Worm (Caenorhabditis elegans) whole organism, L4 larva: ENCODE measurements around the gene K02D10.2.

ENCODE experiments used
- F10B5.3 ChIP-seq: sonication (generic microtip); optimal IDR thresholded peaks from 2 replicates; lab custom pipeline; 2016; ENCODE audit warnings: mild to moderate bottlenecking, missing genetic modification characterization, missing compliant biosample characterization
- T20F7.1 ChIP-seq: fragments of 200-800 bp; sonication (Bioruptor generic); optimal IDR thresholded peaks from 2 replicates; lab custom pipeline; 2018; ENCODE audit warnings: mild to moderate bottlenecking, missing genetic modification characterization, missing compliant biosample characterization
- Y105C5A.15 ChIP-seq: fragments of 200-800 bp; sonication (Bioruptor generic); IDR thresholded peaks from 2 replicates; pipeline ENCODE4 v1.3.6; 2022; ENCODE audit warnings: missing genetic modification characterization, missing compliant biosample characterization
- Y5F2A.4 ChIP-seq: fragments of 200-800 bp; sonication (Bioruptor generic); optimal IDR thresholded peaks from 2 replicates; lab custom pipeline; 2018; ENCODE audit warnings: mild to moderate bottlenecking, missing genetic modification characterization, missing compliant biosample characterization
- ZK546.5 ChIP-seq, 2 experiments: sonication (generic microtip); optimal IDR thresholded peaks; 2 replicates each; lab custom pipeline; 2017; ENCODE audit warnings: missing biosample characterization in 2 of 2, missing genetic modification characterization in 2 of 2
- aly-2 ChIP-seq: sonication (generic microtip); optimal IDR thresholded peaks from 2 replicates; lab custom pipeline; 2018; ENCODE audit warnings: missing biosample characterization, missing genetic modification characterization
- ama-1 ChIP-seq: fragments of 150-350 bp; optimal IDR thresholded peaks from 2 replicates; lab custom pipeline; 2014; ENCODE audit warnings: inconsistent platforms, mixed read lengths
- arid-1 ChIP-seq: fragments of 200-800 bp; sonication (Bioruptor generic); conservative IDR thresholded peaks from 2 replicates; pipeline ENCODE4 v1.3.6; 2022; ENCODE audit warnings: missing genetic modification reagents, missing genetic modification characterization, missing compliant biosample characterization
- ceh-32 ChIP-seq: sonication (generic microtip); optimal IDR thresholded peaks from 2 replicates; lab custom pipeline; 2016; ENCODE audit warnings: mild to moderate bottlenecking, missing genetic modification characterization, missing compliant biosample characterization; ENCODE audit not compliant: poor library complexity
- ceh-62 ChIP-seq: sonication (generic microtip); optimal IDR thresholded peaks from 2 replicates; lab custom pipeline; 2017; ENCODE audit warnings: missing biosample characterization, missing genetic modification characterization
- ces-1 ChIP-seq: fragments of 150-350 bp; sonication (generic microtip); optimal IDR thresholded peaks from 4 replicates; lab custom pipeline; 2014; ENCODE audit warnings: missing biosample characterization, missing genetic modification reagents, missing genetic modification characterization
- ctbp-1 ChIP-seq: fragments of 200-800 bp; sonication (Bioruptor generic); IDR thresholded peaks from 2 replicates; pipeline ENCODE4 v1.3.6; 2022; ENCODE audit warnings: missing genetic modification reagents, missing genetic modification characterization, missing compliant biosample characterization
- daf-12 ChIP-seq: fragments of 150-350 bp; optimal IDR thresholded peaks from 2 replicates; lab custom pipeline; 2014; ENCODE audit warnings: missing biosample characterization, missing genetic modification reagents, missing genetic modification characterization
- daf-16 ChIP-seq, 3 experiments: sonication (generic microtip); optimal IDR thresholded peaks; 2 replicates each; lab custom pipeline; 2016 to 2017; ENCODE audit warnings: missing genetic modification characterization in 3 of 3, missing genetic modification reagents in 3 of 3, mild to moderate bottlenecking in 2 of 3, missing compliant biosample characterization in 2 of 3, missing biosample characterization in 1 of 3, moderate library complexity in 1 of 3
- daf-19 ChIP-seq: fragments of 200-800 bp; sonication (Bioruptor generic); conservative IDR thresholded peaks from 2 replicates; pipeline ENCODE4 v1.3.6; 2022; ENCODE audit warnings: missing genetic modification characterization, missing compliant biosample characterization
- dmd-6 ChIP-seq: fragments of 200-800 bp; sonication (Bioruptor generic); IDR thresholded peaks from 2 replicates; pipeline ENCODE4 v1.3.6; 2022; ENCODE audit warnings: missing genetic modification reagents, missing genetic modification characterization, missing compliant biosample characterization
- dmd-8 ChIP-seq: fragments of 200-800 bp; sonication (Bioruptor generic); IDR thresholded peaks from 2 replicates; pipeline ENCODE4 v1.3.6; 2022; ENCODE audit warnings: missing genetic modification characterization, missing compliant biosample characterization
- dpl-1 ChIP-seq: fragments of 150-350 bp; optimal IDR thresholded peaks from 2 replicates; lab custom pipeline; 2014; ENCODE audit warnings: missing biosample characterization, missing genetic modification reagents, missing genetic modification characterization
- duxl-1 ChIP-seq: sonication (generic microtip); optimal IDR thresholded peaks from 2 replicates; lab custom pipeline; 2016; ENCODE audit warnings: mild to moderate bottlenecking, missing genetic modification characterization, moderate library complexity, missing compliant biosample characterization; ENCODE audit not compliant: poor library complexity
- fos-1 ChIP-seq: fragments of 150-350 bp; optimal IDR thresholded peaks from 2 replicates; lab custom pipeline; 2014; ENCODE audit warnings: missing biosample characterization, missing genetic modification characterization
- hif-1 ChIP-seq, 2 experiments: sonication (generic microtip); optimal IDR thresholded peaks; 2 replicates each; lab custom pipeline; 2016 to 2017; ENCODE audit warnings: missing compliant biosample characterization in 2 of 2, missing genetic modification characterization in 2 of 2, missing genetic modification reagents in 2 of 2, missing genotype in 2 of 2, mild to moderate bottlenecking in 1 of 2
- hlh-11 ChIP-seq: fragments of 200-800 bp; sonication (Bioruptor generic); optimal IDR thresholded peaks from 2 replicates; lab custom pipeline; 2018; ENCODE audit warnings: mild to moderate bottlenecking, missing genetic modification characterization, missing compliant biosample characterization
- lim-7 ChIP-seq: fragments of 200-800 bp; sonication (Bioruptor generic); IDR thresholded peaks from 2 replicates; pipeline ENCODE4 v1.3.6; 2022; ENCODE audit warnings: missing genetic modification characterization, missing compliant biosample characterization
- lin-13 ChIP-seq: fragments of 150-350 bp; optimal IDR thresholded peaks from 2 replicates; lab custom pipeline; 2014; ENCODE audit warnings: missing biosample characterization, missing genetic modification reagents, missing genetic modification characterization
- lin-15B ChIP-seq: fragments of 150-350 bp; sonication (generic microtip); optimal IDR thresholded peaks from 3 replicates; lab custom pipeline; 2014; ENCODE audit warnings: missing biosample characterization, missing genetic modification characterization
- lin-29 ChIP-seq: fragments of 200-800 bp; sonication (Bioruptor generic); IDR thresholded peaks from 2 replicates; pipeline ENCODE4 v1.3.6; 2022; ENCODE audit warnings: missing genetic modification reagents, missing genetic modification characterization, missing compliant biosample characterization
- lin-39 ChIP-seq: fragments of 150-350 bp; optimal IDR thresholded peaks from 2 replicates; lab custom pipeline; 2014; ENCODE audit warnings: missing biosample characterization, missing genetic modification reagents, missing genetic modification characterization
- lir-3 ChIP-seq: sonication (generic microtip); optimal IDR thresholded peaks from 2 replicates; lab custom pipeline; 2016; ENCODE audit warnings: mild to moderate bottlenecking, missing genetic modification characterization, missing compliant biosample characterization
- madf-5 ChIP-seq, 2 experiments: fragments of 200-800 bp; sonication (Bioruptor generic); IDR thresholded peaks; 2 replicates each; pipeline ENCODE4 v1.3.6; 2022; ENCODE audit warnings: missing compliant biosample characterization in 2 of 2, missing genetic modification characterization in 2 of 2
- madf-9 ChIP-seq: fragments of 200-800 bp; sonication (Bioruptor generic); conservative IDR thresholded peaks from 2 replicates; pipeline ENCODE4 v1.3.6; 2022; ENCODE audit warnings: missing genetic modification reagents, missing genetic modification characterization, missing compliant biosample characterization
- mes-2 ChIP-seq: sonication (generic microtip); optimal IDR thresholded peaks from 2 replicates; lab custom pipeline; 2016; ENCODE audit warnings: missing genotype, mild to moderate bottlenecking, missing genetic modification characterization, missing compliant biosample characterization; ENCODE audit not compliant: poor library complexity, severe bottlenecking
- mxl-3 ChIP-seq: fragments of 200-800 bp; sonication (Bioruptor generic); optimal IDR thresholded peaks from 2 replicates; lab custom pipeline; 2018; ENCODE audit warnings: mild to moderate bottlenecking, missing genetic modification characterization, missing compliant biosample characterization
- nhr-11 ChIP-seq: fragments of 150-350 bp; optimal IDR thresholded peaks from 2 replicates; lab custom pipeline; 2014; ENCODE audit warnings: missing biosample characterization, missing genetic modification characterization
- nhr-28 ChIP-seq: fragments of 150-350 bp; optimal IDR thresholded peaks from 2 replicates; lab custom pipeline; 2014; ENCODE audit warnings: missing biosample characterization, missing genetic modification characterization
- nhr-42 ChIP-seq: fragments of 200-800 bp; sonication (Bioruptor generic); IDR thresholded peaks from 2 replicates; pipeline ENCODE4 v1.3.6; 2022; ENCODE audit warnings: missing genetic modification characterization, missing compliant biosample characterization
- nhr-6 ChIP-seq: fragments of 150-350 bp; optimal IDR thresholded peaks from 2 replicates; lab custom pipeline; 2014; ENCODE audit warnings: missing biosample characterization, missing genetic modification characterization
- nhr-76 ChIP-seq: fragments of 150-350 bp; optimal IDR thresholded peaks from 2 replicates; lab custom pipeline; 2014; ENCODE audit warnings: missing biosample characterization, missing genetic modification characterization
- pha-4 ChIP-seq, 2 experiments: fragments of 150-350 bp in 1 of 2; fragments of 200-800 bp in 1 of 2; sonication (Bioruptor generic) in 1 of 2; IDR thresholded peaks in 1 of 2; optimal IDR thresholded peaks in 1 of 2; 2 replicates each; pipeline versions ENCODE4 v1.3.6 to Lab custom; 2014 to 2022; ENCODE audit warnings: missing genetic modification characterization in 2 of 2, missing genetic modification reagents in 2 of 2, missing biosample characterization in 1 of 2, missing compliant biosample characterization in 1 of 2
- pqm-1 ChIP-seq: sonication (generic microtip); optimal IDR thresholded peaks from 2 replicates; lab custom pipeline; 2017; ENCODE audit warnings: missing biosample characterization, missing genetic modification characterization
- rbr-2 ChIP-seq: sonication (generic microtip); optimal IDR thresholded peaks from 2 replicates; lab custom pipeline; 2016; ENCODE audit warnings: missing genotype, missing genetic modification characterization, missing compliant biosample characterization
- sdz-12 ChIP-seq: fragments of 200-800 bp; sonication (Bioruptor generic); optimal IDR thresholded peaks from 2 replicates; lab custom pipeline; 2018; ENCODE audit warnings: mild to moderate bottlenecking, missing genetic modification characterization, missing compliant biosample characterization
- skn-1 ChIP-seq: fragments of 150-350 bp; optimal IDR thresholded peaks from 2 replicates; lab custom pipeline; 2014; ENCODE audit warnings: missing biosample characterization, missing genetic modification characterization
- snpc-4 ChIP-seq: fragments of 150-350 bp; optimal IDR thresholded peaks from 2 replicates; lab custom pipeline; 2014; ENCODE audit warnings: missing biosample characterization, missing genetic modification characterization
- tag-97 ChIP-seq: fragments of 200-800 bp; sonication (Bioruptor generic); IDR thresholded peaks from 2 replicates; pipeline ENCODE4 v1.3.6; 2022; ENCODE audit warnings: missing genetic modification characterization, missing compliant biosample characterization
- unc-130 ChIP-seq: sonication (generic microtip); optimal IDR thresholded peaks from 2 replicates; lab custom pipeline; 2016; ENCODE audit warnings: missing genetic modification reagents, missing genetic modification characterization, missing compliant biosample characterization
- unc-39 ChIP-seq: sonication (generic microtip); optimal IDR thresholded peaks from 2 replicates; lab custom pipeline; 2017; ENCODE audit warnings: missing biosample characterization, missing genetic modification characterization
- unc-62 ChIP-seq, 3 experiments: fragments of 150-350 bp in 1 of 3; sonication (generic microtip); optimal IDR thresholded peaks in 2 of 3; peaks in 1 of 3; 1 replicate in 1 of 3; 2 replicates in 2 of 3; lab custom pipeline; 2014 to 2017; ENCODE audit warnings: missing biosample characterization in 3 of 3, missing genetic modification characterization in 3 of 3, missing genetic modification reagents in 3 of 3, missing genotype in 1 of 3
- vab-7 ChIP-seq: fragments of 200-800 bp; sonication (Bioruptor generic); IDR thresholded peaks from 2 replicates; pipeline ENCODE4 v1.3.6; 2022; ENCODE audit warnings: missing genetic modification reagents, missing genetic modification characterization, missing compliant biosample characterization
- zip-2 ChIP-seq: fragments of 150-350 bp; optimal IDR thresholded peaks from 2 replicates; lab custom pipeline; 2014; ENCODE audit warnings: missing biosample characterization, missing genetic modification characterization

The K02D10.2 gene

DNA sequence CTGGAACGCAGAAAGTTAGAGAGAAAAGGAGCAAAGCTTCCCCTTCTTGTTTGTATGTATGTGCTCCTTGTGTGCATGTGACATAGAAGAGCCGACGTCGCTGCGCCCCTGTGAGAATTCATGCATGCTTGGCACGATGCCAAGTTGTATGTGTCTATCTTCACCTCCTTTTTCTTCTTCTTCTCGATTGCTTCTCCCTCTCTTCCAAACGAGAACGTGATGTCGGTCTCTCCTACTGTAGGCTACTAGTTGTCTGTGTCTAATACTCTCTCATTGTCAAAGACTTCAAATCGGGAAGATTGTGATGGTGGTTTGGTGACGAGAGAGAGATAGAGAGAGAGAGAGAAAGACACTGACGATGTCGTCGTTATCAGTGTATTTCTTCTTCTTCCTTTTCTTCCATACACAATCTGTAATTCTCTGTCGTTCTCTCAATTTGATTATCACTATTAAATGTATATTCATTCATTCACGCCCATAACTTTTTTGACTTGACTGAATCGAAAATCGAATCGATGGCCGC, 26.2 kb upstream of the K02D10.2 start (continued):
- TF ChIP-seq mxl-3 (GFP tag; lab: Kevin White, UChicago), result peak; percentile 93
- 0 out of 2 replicates have a peak, but pooled peaks have one; percentile 24 for TF ChIP-seq arid-1 (GFP tag; lab: Robert Waterston, UW)
- TF ChIP-seq daf-19 (GFP tag; lab: Robert Waterston, UW), result peak; percentile 62; the same call in 1 of the 2 replicates
- TF ChIP-seq rbr-2 (tag; lab: Kevin White, UChicago), result peak; percentile 92
- no peak for TF ChIP-seq vab-7 (GFP tag; lab: Robert Waterston, UW)
- no peak for TF ChIP-seq fos-1 (tag; lab: Kevin White, UChicago)
- TF ChIP-seq nhr-6, result peak; percentile 40
- TF ChIP-seq daf-16 (GFP tag; optimal IDR thresholded peaks at IDR 0.05; lab: Kevin White, UChicago), result peak in 1 of 2 experiments; percentile 12
- TF ChIP-seq daf-16 (tag; optimal IDR thresholded peaks at IDR 0.05; lab: Kevin White, UChicago), result peak; percentile 79
- TF ChIP-seq Y5F2A.4 (GFP tag; lab: Kevin White, UChicago), result no peak
- no peak; the same call in 1 of the 2 replicates for TF ChIP-seq lin-29 (GFP tag; lab: Robert Waterston, UW)
- no peak for TF ChIP-seq lin-15B (tag; lab: Kevin White, UChicago)
- TF ChIP-seq T20F7.1, result peak; percentile 72
- TF ChIP-seq nhr-42, result no peak
- TF ChIP-seq hif-1 (tag; optimal IDR thresholded peaks at IDR 0.05; lab: Kevin White, UChicago), result peak; percentile 46 to 80
- no peak for TF ChIP-seq ces-1 (GFP tag; lab: Kevin White, UChicago)
- TF ChIP-seq dmd-6 (GFP tag; lab: Robert Waterston, UW), result peak; percentile 96
- peak; percentile 99 for TF ChIP-seq nhr-28 (tag; lab: Kevin White, UChicago)
- TF ChIP-seq unc-39, result no peak
- TF ChIP-seq dpl-1 (GFP tag; lab: Kevin White, UChicago), result peak; percentile 58
- no peak for TF ChIP-seq nhr-76
- TF ChIP-seq ZK546.5 (tag; optimal IDR thresholded peaks at IDR 0.05; lab: Kevin White, UChicago), result peak in 1 of 2 experiments; percentile 21
- TF ChIP-seq sdz-12, result no peak
- TF ChIP-seq lin-39, result no peak
- peak; percentile 94 for TF ChIP-seq pqm-1 (tag; lab: Kevin White, UChicago)
- TF ChIP-seq madf-9 (GFP tag; lab: Robert Waterston, UW), result 0 out of 2 replicates have a peak, but pooled peaks have one; percentile 27
- TF ChIP-seq pha-4 (GFP tag; IDR thresholded peaks at IDR 0.05; lab: Robert Waterston, UW), result peak; percentile 17; the same call in 1 of the 2 replicates
- no peak for TF ChIP-seq pha-4 (tag; optimal IDR thresholded peaks at IDR 0.05; lab: Kevin White, UChicago)
- TF ChIP-seq snpc-4 (tag; lab: Kevin White, UChicago), result no peak
- TF ChIP-seq duxl-1 (tag; lab: Kevin White, UChicago), result no peak
- no peak for TF ChIP-seq unc-130 (GFP tag; lab: Kevin White, UChicago)
- TF ChIP-seq madf-5 (GFP tag; IDR thresholded peaks at IDR 0.05; lab: Robert Waterston, UW), result 0 out of 4 replicates have a peak, but pooled peaks have one; percentile 50
- TF ChIP-seq ctbp-1, result peak; percentile 92
- TF ChIP-seq ama-1 (lab: Kevin White, UChicago), result peak; percentile 37
- peak; percentile 79 for TF ChIP-seq lin-13
- peak; percentile 23 for TF ChIP-seq F10B5.3 (tag; lab: Kevin White, UChicago)
- no peak for TF ChIP-seq aly-2 (tag; lab: Kevin White, UChicago)
- no peak for TF ChIP-seq dmd-8 (GFP tag; lab: Robert Waterston, UW)
- peak; percentile 80 for TF ChIP-seq nhr-11 (tag; lab: Kevin White, UChicago)
- no peak for TF ChIP-seq tag-97 (GFP tag; lab: Robert Waterston, UW)
- TF ChIP-seq unc-62 (GFP tag; optimal IDR thresholded peaks at IDR 0.05 in 1 of 2; lab: Kevin White, UChicago), result peak in 1 of 2 experiments; percentile 93
- TF ChIP-seq unc-62 (tag; optimal IDR thresholded peaks at IDR 0.05; lab: Kevin White, UChicago), result no peak
- no peak for TF ChIP-seq daf-12 (tag; lab: Kevin White, UChicago)
- TF ChIP-seq hlh-11, result peak; percentile 99
- TF ChIP-seq lir-3 (tag; lab: Kevin White, UChicago), result no peak
- TF ChIP-seq Y105C5A.15, result no peak
- TF ChIP-seq skn-1 (tag; lab: Kevin White, UChicago), result no peak
- peak; percentile 56 for TF ChIP-seq mes-2 (tag; lab: Kevin White, UChicago)
- TF ChIP-seq ceh-62 (tag; lab: Kevin White, UChicago), result no peak
- TF ChIP-seq zip-2 (tag; lab: Kevin White, UChicago), result no peak
- TF ChIP-seq lim-7 (GFP tag; lab: Robert Waterston, UW), result 0 out of 2 replicates have a peak, but pooled peaks have one; percentile 43
- no peak for TF ChIP-seq ceh-32
